Fruit fly (Drosophila melanogaster) whole organism, prepupa: Measurements from ENCODE around the gene Osi23.

Source experiments
- CG15336 ChIP-seq: fragments of 200-800 bp; sonication (Bioruptor generic); IDR thresholded peaks from 2 replicates; pipeline ENCODE4 v1.3.6; 2022; ENCODE audit warnings: missing biosample characterization, missing genetic modification characterization
- CG16779 ChIP-seq: fragments of 200-800 bp; sonication (Bioruptor generic); optimal IDR thresholded peaks from 3 replicates; lab custom pipeline; 2017; ENCODE audit warnings: missing biosample characterization, mild to moderate bottlenecking, missing genetic modification characterization
- CG31627 ChIP-seq: fragments of 200-800 bp; sonication (Bioruptor generic); optimal IDR thresholded peaks from 3 replicates; lab custom pipeline; 2016; ENCODE audit warnings: missing biosample characterization, missing genetic modification characterization
- CG6808 ChIP-seq: fragments of 200-800 bp; sonication (Bioruptor generic); optimal IDR thresholded peaks from 3 replicates; lab custom pipeline; 2017; ENCODE audit warnings: missing biosample characterization, missing genetic modification characterization, mild to moderate bottlenecking, moderate library complexity, missing genetic modification reagents
- CG8632 ChIP-seq: fragments of 200-800 bp; sonication (Bioruptor generic); optimal IDR thresholded peaks from 3 replicates; lab custom pipeline; 2016; ENCODE audit warnings: missing biosample characterization, missing genetic modification characterization
- Eip75B ChIP-seq: fragments of 200-800 bp; sonication (Bioruptor generic); optimal IDR thresholded peaks from 3 replicates; lab custom pipeline; 2016; ENCODE audit warnings: missing biosample characterization, missing genetic modification characterization
- Eip78C ChIP-seq: fragments of 200-800 bp; sonication (Bioruptor generic); peaks from one replicate; lab custom pipeline; 2016; ENCODE audit warnings: missing biosample characterization, missing genetic modification characterization
- Gug ChIP-seq: fragments of 200-800 bp; sonication (Bioruptor generic); IDR thresholded peaks from 2 replicates; pipeline ENCODE4 v1.3.6; 2022; ENCODE audit warnings: missing biosample characterization, missing genetic modification characterization
- Hr4 ChIP-seq: fragments of 200-800 bp; sonication (Bioruptor generic); optimal IDR thresholded peaks from 3 replicates; lab custom pipeline; 2016; ENCODE audit warnings: missing biosample characterization, missing genetic modification characterization
- OdsH ChIP-seq: fragments of 200-800 bp; sonication (Bioruptor generic); optimal IDR thresholded peaks from 3 replicates; lab custom pipeline; 2016; ENCODE audit warnings: missing biosample characterization, missing genetic modification characterization
- Sox15 ChIP-seq: fragments of 200-800 bp; sonication (Bioruptor generic); optimal IDR thresholded peaks from 3 replicates; lab custom pipeline; 2016; ENCODE audit warnings: missing biosample characterization, missing genetic modification characterization
- dsx ChIP-seq: fragments of 200-800 bp; optimal IDR thresholded peaks from 3 replicates; lab custom pipeline; 2019; ENCODE audit warnings: missing biosample characterization, mild to moderate bottlenecking, missing genetic modification characterization, moderate library complexity; ENCODE audit not compliant: poor library complexity, severe bottlenecking
- fkh ChIP-seq: fragments of 200-800 bp; sonication (Bioruptor generic); optimal IDR thresholded peaks from 3 replicates; lab custom pipeline; 2017; ENCODE audit warnings: missing biosample characterization, mild to moderate bottlenecking, missing genetic modification characterization, moderate library complexity
- spab ChIP-seq: fragments of 200-800 bp; sonication (Bioruptor generic); optimal IDR thresholded peaks from 2 replicates; lab custom pipeline; 2017; ENCODE audit warnings: missing biosample characterization, mild to moderate bottlenecking, missing genetic modification characterization, missing genetic modification reagents
- svp ChIP-seq: fragments of 200-800 bp; sonication (Bioruptor generic); peaks from one replicate; lab custom pipeline; 2016; ENCODE audit warnings: missing biosample characterization, missing genetic modification characterization

Osi23 gene

dm6 chr3R:30413795-30414194, 31.1 kb downstream of the Osi23 start (continued):
- TF ChIP-seq CG8632 (peak; percentile 30), CG6808 (peak; percentile 35), svp (peak; percentile 80), CG16779 (no peak), Eip75B (GFP tag; lab: Kevin White, UChicago) (peak; percentile 49), Eip78C (GFP tag; lab: Kevin White, UChicago) (peak; percentile 78), spab (GFP tag; lab: Kevin White, UChicago) (peak; percentile 18), Hr4 (GFP tag; lab: Kevin White, UChicago) (peak; percentile 30), CG31627 (GFP tag; lab: Kevin White, UChicago) (peak; percentile 71), Sox15 (GFP tag; lab: Kevin White, UChicago) (peak; percentile 43), CG15336 (GFP tag; lab: Robert Waterston, UW) (no peak), OdsH (peak; percentile 52)

dm6 chr3R:30406482-30406881, 38.4 kb downstream of the Osi23 start:
- no peak for TF ChIP-seq dsx (GFP tag; lab: Kevin White, UChicago)
- no peak for TF ChIP-seq svp
- no peak for TF ChIP-seq Gug (GFP tag; lab: Robert Waterston, UW)
- TF ChIP-seq fkh: no peak
- TF ChIP-seq, all 60 proteins: peak for 0
